Worm (Caenorhabditis elegans) whole organism, L2 larva: ENCODE measurements around the gene cutl-29.

Experiments used
- C34F6.9 ChIP-seq: fragments of 150-350 bp; optimal IDR thresholded peaks from 2 replicates; lab custom pipeline; 2014; ENCODE audit warnings: missing biosample characterization, missing genetic modification characterization
- F13H6.1 ChIP-seq: sonication (generic microtip); optimal IDR thresholded peaks from 2 replicates; lab custom pipeline; 2016; ENCODE audit warnings: missing genetic modification characterization, missing compliant biosample characterization
- R02D3.7 ChIP-seq: fragments of 150-350 bp; optimal IDR thresholded peaks from 2 replicates; lab custom pipeline; 2014; ENCODE audit warnings: missing biosample characterization, missing genetic modification characterization
- Y55F3AM.14 ChIP-seq: fragments of 200-800 bp; sonication (Bioruptor generic); optimal IDR thresholded peaks from 2 replicates; lab custom pipeline; 2018; ENCODE audit warnings: mild to moderate bottlenecking, missing genetic modification characterization, missing compliant biosample characterization
- ZK546.5 ChIP-seq: sonication (generic microtip); optimal IDR thresholded peaks from 2 replicates; lab custom pipeline; 2017; ENCODE audit warnings: missing biosample characterization, missing genetic modification characterization
- alr-1 ChIP-seq: fragments of 150-350 bp; optimal IDR thresholded peaks from 2 replicates; lab custom pipeline; 2014; ENCODE audit warnings: missing biosample characterization, missing genetic modification characterization
- aly-2 ChIP-seq: fragments of 150-350 bp; optimal IDR thresholded peaks from 2 replicates; lab custom pipeline; 2014; ENCODE audit warnings: missing biosample characterization, missing genetic modification characterization
- blmp-1 ChIP-seq: sonication (generic microtip); optimal IDR thresholded peaks from 2 replicates; lab custom pipeline; 2017; ENCODE audit warnings: missing genetic modification characterization, mild to moderate bottlenecking, missing compliant biosample characterization, antibody characterized with exemption, moderate library complexity; ENCODE audit not compliant: insufficient read depth
- ceh-82 ChIP-seq: fragments of 150-350 bp; optimal IDR thresholded peaks from 2 replicates; lab custom pipeline; 2014; ENCODE audit warnings: missing biosample characterization, missing genetic modification characterization
- elt-1 ChIP-seq: fragments of 150-350 bp; optimal IDR thresholded peaks from 2 replicates; lab custom pipeline; 2014; ENCODE audit warnings: missing biosample characterization, missing genetic modification characterization
- fos-1 ChIP-seq: fragments of 150-350 bp; optimal IDR thresholded peaks from 2 replicates; lab custom pipeline; 2014; ENCODE audit warnings: missing biosample characterization, missing genetic modification characterization
- lin-39 ChIP-seq: fragments of 150-350 bp; optimal IDR thresholded peaks from 2 replicates; lab custom pipeline; 2014; ENCODE audit warnings: missing biosample characterization, missing genetic modification reagents, missing genetic modification characterization
- lsy-2 ChIP-seq, 2 experiments: fragments of 150-350 bp in 1 of 2; sonication (generic microtip) in 1 of 2; optimal IDR thresholded peaks; 2 replicates each; lab custom pipeline; 2014 to 2017; ENCODE audit warnings: missing biosample characterization in 2 of 2, missing genetic modification characterization in 2 of 2
- mdl-1 ChIP-seq, 2 experiments: fragments of 150-350 bp in 1 of 2; sonication (generic microtip) in 1 of 2; optimal IDR thresholded peaks; 2 replicates each; lab custom pipeline; 2017; ENCODE audit warnings: missing biosample characterization in 2 of 2, missing genetic modification characterization in 2 of 2
- nhr-10 ChIP-seq: sonication (generic microtip); optimal IDR thresholded peaks from 2 replicates; lab custom pipeline; 2017; ENCODE audit warnings: missing biosample characterization, missing genetic modification characterization
- nhr-11 ChIP-seq: fragments of 150-350 bp; optimal IDR thresholded peaks from 2 replicates; lab custom pipeline; 2014; ENCODE audit warnings: missing biosample characterization, missing genetic modification characterization
- nhr-129 ChIP-seq: fragments of 150-350 bp; optimal IDR thresholded peaks from 2 replicates; lab custom pipeline; 2014; ENCODE audit warnings: missing biosample characterization, missing genetic modification characterization
- nhr-21 ChIP-seq: fragments of 150-350 bp; optimal IDR thresholded peaks from 2 replicates; lab custom pipeline; 2014; ENCODE audit warnings: missing biosample characterization, missing genetic modification characterization
- nhr-25 ChIP-seq: fragments of 150-350 bp; sonication (generic microtip); optimal IDR thresholded peaks from 3 replicates; lab custom pipeline; 2014; ENCODE audit warnings: missing biosample characterization, missing genetic modification characterization
- nhr-6 ChIP-seq: fragments of 150-350 bp; optimal IDR thresholded peaks from 2 replicates; lab custom pipeline; 2014; ENCODE audit warnings: missing biosample characterization, missing genetic modification characterization
- peb-1 ChIP-seq: fragments of 150-350 bp; optimal IDR thresholded peaks from 2 replicates; lab custom pipeline; 2014; ENCODE audit warnings: missing biosample characterization, missing genetic modification characterization
- sem-4 ChIP-seq: fragments of 150-350 bp; optimal IDR thresholded peaks from 2 replicates; lab custom pipeline; 2014; ENCODE audit warnings: missing biosample characterization, missing genetic modification reagents, missing genetic modification characterization
- sma-3 ChIP-seq: sonication (generic microtip); optimal IDR thresholded peaks from 2 replicates; lab custom pipeline; 2016; ENCODE audit warnings: missing genetic modification reagents, missing genetic modification characterization, missing compliant biosample characterization
- sma-9 ChIP-seq, 2 experiments: fragments of 150-350 bp in 1 of 2; sonication (generic microtip) in 1 of 2; optimal IDR thresholded peaks; 2 replicates each; lab custom pipeline; 2014 to 2016; ENCODE audit warnings: missing genetic modification characterization in 2 of 2, mild to moderate bottlenecking in 1 of 2, missing biosample characterization in 1 of 2, missing compliant biosample characterization in 1 of 2, missing genetic modification reagents in 1 of 2, moderate library complexity in 1 of 2
- unc-39 ChIP-seq: fragments of 150-350 bp; optimal IDR thresholded peaks from 2 replicates; lab custom pipeline; 2014; ENCODE audit warnings: missing biosample characterization, missing genetic modification characterization
- unc-55 ChIP-seq: fragments of 150-350 bp; sonication (generic microtip); optimal IDR thresholded peaks from 3 replicates; lab custom pipeline; 2014; ENCODE audit warnings: missing biosample characterization, missing genetic modification reagents, missing genetic modification characterization
- unc-62 ChIP-seq: fragments of 150-350 bp; optimal IDR thresholded peaks from 2 replicates; lab custom pipeline; 2014; ENCODE audit warnings: missing biosample characterization, missing genetic modification reagents, missing genetic modification characterization
- zag-1 ChIP-seq: fragments of 150-350 bp; optimal IDR thresholded peaks from 2 replicates; lab custom pipeline; 2014; ENCODE audit warnings: missing biosample characterization, missing genetic modification characterization
- ztf-1 ChIP-seq: fragments of 200-800 bp; sonication (Bioruptor generic); conservative IDR thresholded peaks from 2 replicates; pipeline ENCODE4 v1.3.6; 2022; ENCODE audit warnings: missing genetic modification characterization, missing compliant biosample characterization
- ztf-11 ChIP-seq: sonication (generic microtip); optimal IDR thresholded peaks from 2 replicates; lab custom pipeline; 2017; ENCODE audit warnings: missing biosample characterization, missing genetic modification characterization

Gene cutl-29

ce11 chrX:8274869-8275268, 4.0 kb upstream of the cutl-29 start, which contains the start of gene ksr-1:
TSS of gene ksr-1 (plus strand) at chrX:8275169.
- TF ChIP-seq lsy-2 (tag; optimal IDR thresholded peaks at IDR 0.05; lab: Kevin White, UChicago) (no peak), R02D3.7 (tag; lab: Kevin White, UChicago) (no peak), peb-1 (no peak), zag-1 (no peak), nhr-25 (no peak)

- no peak for TF ChIP-seq nhr-21 (tag; lab: Kevin White, UChicago)
Measured at ce11 chrX:8273496-8273895, 2.7 kb upstream of the cutl-29 start.

- TF ChIP-seq nhr-11 (tag; lab: Kevin White, UChicago) (no peak), unc-39 (tag; lab: Kevin White, UChicago) (no peak), sma-3 (no peak), nhr-10 (no peak), Y55F3AM.14 (no peak), nhr-25 (no peak), lin-39 (tag; lab: Kevin White, UChicago) (no peak), peb-1 (no peak), unc-55 (no peak), nhr-6 (tag; lab: Kevin White, UChicago) (no peak), alr-1 (tag; lab: Kevin White, UChicago) (no peak), fos-1 (tag; lab: Kevin White, UChicago) (no peak), ceh-82 (no peak)
Measured at ce11 chrX:8268083-8268482, 2.7 kb downstream of the cutl-29 start.

- TF ChIP-seq nhr-129 (tag; lab: Kevin White, UChicago), result peak; percentile 38
- TF ChIP-seq ZK546.5, result no peak
- TF ChIP-seq nhr-10, result no peak
- TF ChIP-seq, all 48 proteins: peak for 1
Measured at ce11 chrX:8262734-8263133, 8.1 kb downstream of the cutl-29 start.

ce11 chrX:8261125-8261684, 9.6 kb downstream of the cutl-29 start, which contains the start of gene M60.7:
TSS of gene M60.7 (minus strand) at chrX:8261175.
- TF ChIP-seq elt-1 (tag; lab: Kevin White, UChicago) (no peak), unc-39 (tag; lab: Kevin White, UChicago) (no peak), F13H6.1 (tag; lab: Kevin White, UChicago) (no peak)

ce11 chrX:8257687-8258086, 13.1 kb downstream of the cutl-29 start:
- TF ChIP-seq unc-62 (GFP tag; lab: Kevin White, UChicago), result no peak
- TF ChIP-seq nhr-129 (tag; lab: Kevin White, UChicago), result peak; percentile 62
- TF ChIP-seq, all 48 proteins: peak for 1

ce11 chrX:8255433-8255832, 15.4 kb downstream of the cutl-29 start:
- TF ChIP-seq mdl-1 (tag; optimal IDR thresholded peaks at IDR 0.05; lab: Kevin White, UChicago), result no peak
- no peak for TF ChIP-seq alr-1 (tag; lab: Kevin White, UChicago)
- no peak for TF ChIP-seq fos-1 (tag; lab: Kevin White, UChicago)
- TF ChIP-seq blmp-1 (tag; lab: Kevin White, UChicago), result peak; percentile 93
- TF ChIP-seq nhr-11 (tag; lab: Kevin White, UChicago), result no peak
- TF ChIP-seq zag-1, result no peak
- TF ChIP-seq aly-2 (tag; lab: Kevin White, UChicago), result no peak
- no peak for TF ChIP-seq unc-55
- TF ChIP-seq C34F6.9 (tag; lab: Kevin White, UChicago), result no peak
- TF ChIP-seq nhr-25, result peak; percentile 64
- TF ChIP-seq sma-9 (GFP tag; optimal IDR thresholded peaks at IDR 0.05; lab: Kevin White, UChicago), result peak; percentile 7
- no peak for TF ChIP-seq sma-9 (tag; optimal IDR thresholded peaks at IDR 0.05; lab: Kevin White, UChicago)
- TF ChIP-seq nhr-129 (tag; lab: Kevin White, UChicago), result no peak
- no peak for TF ChIP-seq Y55F3AM.14

ce11 chrX:8252293-8252692, 18.5 kb downstream of the cutl-29 start, which contains the start of gene M60.6:
TSS of gene M60.6 (minus strand) at chrX:8252458.
- TF ChIP-seq mdl-1 (tag; optimal IDR thresholded peaks at IDR 0.05; lab: Kevin White, UChicago) (peak in 1 of 2 experiments; percentile 13), C34F6.9 (tag; lab: Kevin White, UChicago) (peak; percentile 23), lin-39 (tag; lab: Kevin White, UChicago) (no peak), nhr-129 (tag; lab: Kevin White, UChicago) (peak; percentile 62), ztf-1 (no peak), nhr-25 (peak; percentile 54), zag-1 (peak; percentile 51), unc-62 (GFP tag; lab: Kevin White, UChicago) (no peak), peb-1 (no peak), sem-4 (tag; lab: Kevin White, UChicago) (peak; percentile 8), nhr-21 (tag; lab: Kevin White, UChicago) (peak; percentile 2), ceh-82 (no peak), lsy-2 (tag; optimal IDR thresholded peaks at IDR 0.05; lab: Kevin White, UChicago) (peak in 1 of 2 experiments; percentile 32), F13H6.1 (tag; lab: Kevin White, UChicago) (peak; percentile 9), alr-1 (tag; lab: Kevin White, UChicago) (no peak), blmp-1 (tag; lab: Kevin White, UChicago) (no peak), ztf-11 (tag; lab: Kevin White, UChicago) (no peak), unc-55 (peak; percentile 75), R02D3.7 (tag; lab: Kevin White, UChicago) (no peak), sma-9 (GFP tag; optimal IDR thresholded peaks at IDR 0.05; lab: Kevin White, UChicago) (peak; percentile 56), sma-9 (tag; optimal IDR thresholded peaks at IDR 0.05; lab: Kevin White, UChicago) (no peak)
